Fruit fly (Drosophila melanogaster) whole organism, prepupa: ENCODE measurements around the gene sip1.

ENCODE experiments used
- OdsH ChIP-seq: fragments of 200-800 bp; sonication (Bioruptor generic); optimal IDR thresholded peaks from 3 replicates; lab custom pipeline; 2016; ENCODE audit warnings: missing biosample characterization, missing genetic modification characterization
- ss ChIP-seq, 2 experiments: fragments of 200-800 bp; sonication (Bioruptor generic); optimal IDR thresholded peaks; 2 replicates in 1 of 2; 3 replicates in 1 of 2; lab custom pipeline; 2017 to 2018; ENCODE audit warnings: mild to moderate bottlenecking in 2 of 2, missing biosample characterization in 2 of 2, missing genetic modification characterization in 2 of 2, moderate library complexity in 1 of 2

dm6 chr2L:5765139-5765538 is 44.3 kb downstream of the sip1 start:
- TF ChIP-seq ss (GFP tag; optimal IDR thresholded peaks at IDR 0.05; lab: Kevin White, UChicago): no peak
- TF ChIP-seq OdsH (GFP tag; lab: Kevin White, UChicago): no peak
